Fruit fly (Drosophila melanogaster) whole organism, wandering third instar larva: ENCODE results near the gene Tdg.

Experiments used
- Hr78 ChIP-seq: fragments of >200 bp; optimal IDR thresholded peaks from 2 replicates; lab custom pipeline; 2017; ENCODE audit warnings: missing biosample characterization, missing genetic modification characterization
- Mio ChIP-seq: sonication (Bioruptor generic); optimal IDR thresholded peaks from 2 replicates; lab custom pipeline; 2016; ENCODE audit warnings: missing biosample characterization, missing genetic modification characterization
- OdsH ChIP-seq: fragments of 200-800 bp; sonication (Bioruptor generic); optimal IDR thresholded peaks from 2 replicates; lab custom pipeline; 2016; ENCODE audit warnings: missing biosample characterization, mild to moderate bottlenecking, missing genetic modification characterization
- dmrt93B ChIP-seq: fragments of 200-800 bp; sonication (Bioruptor generic); optimal IDR thresholded peaks from 2 replicates; lab custom pipeline; 2018; ENCODE audit warnings: missing biosample characterization, mild to moderate bottlenecking, missing genetic modification characterization
- h ChIP-seq: fragments of 200-800 bp; sonication (Bioruptor generic); optimal IDR thresholded peaks from 3 replicates; lab custom pipeline; 2016; ENCODE audit warnings: missing biosample characterization, mild to moderate bottlenecking, missing genetic modification characterization
- pan ChIP-seq: fragments of >200 bp; optimal IDR thresholded peaks from 2 replicates; lab custom pipeline; 2017
- psq ChIP-seq: fragments of 200-800 bp; sonication (Bioruptor generic); optimal IDR thresholded peaks from 3 replicates; lab custom pipeline; 2017; ENCODE audit warnings: missing biosample characterization, mild to moderate bottlenecking, missing genetic modification characterization, moderate library complexity

DNA sequence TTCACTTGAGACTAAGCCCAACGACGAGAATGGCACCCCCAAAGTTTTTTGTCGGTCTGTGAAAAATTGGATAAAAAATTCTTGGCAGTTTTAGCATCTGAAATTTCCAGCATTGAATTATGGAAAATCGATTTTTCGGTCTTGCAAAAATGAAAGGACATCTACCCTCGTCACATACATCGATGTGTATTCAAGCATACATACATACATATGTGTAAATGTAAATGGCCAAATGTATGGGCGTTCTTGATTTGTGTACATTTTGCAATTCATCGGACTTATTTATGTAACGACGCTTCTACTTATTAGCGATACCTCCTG lies 68.1 kb downstream of the Tdg start:
- TF ChIP-seq dmrt93B (no peak), h (GFP tag; lab: Kevin White, UChicago) (no peak), Mio (no peak), OdsH (GFP tag; lab: Kevin White, UChicago) (no peak), Hr78 (GFP tag; lab: Kevin White, UChicago) (no peak), pan (no peak), psq (GFP tag; lab: Kevin White, UChicago) (no peak)
